Worm (Caenorhabditis elegans): Measurements from ENCODE around the gene C44B7.7.

ce11 chrII:6882335-6882734 lies 2.4 kb upstream of the C44B7.7 start:
- no peak for TF ChIP-seq ceh-28 (tag; optimal IDR thresholded peaks at IDR 0.05)
- no peak for TF ChIP-seq hlh-30 (tag; optimal IDR thresholded peaks at IDR 0.05; ENCODE audit: insufficient read depth)
- TF ChIP-seq ceh-62 (tag; optimal IDR thresholded peaks at IDR 0.05), result no peak
- no peak for TF ChIP-seq T20F7.1 (GFP tag; optimal IDR thresholded peaks at IDR 0.05)
- no peak for TF ChIP-seq lsy-2 (tag; optimal IDR thresholded peaks at IDR 0.05)
- TF ChIP-seq nhr-237 (tag; optimal IDR thresholded peaks at IDR 0.05), result no peak
- TF ChIP-seq Y48G9A.11 (GFP tag; IDR thresholded peaks at IDR 0.05), result no peak
- no peak for TF ChIP-seq mep-1 (tag; optimal IDR thresholded peaks at IDR 0.05)
- TF ChIP-seq rbr-2 (tag; optimal IDR thresholded peaks at IDR 0.05), result no peak
